Worm (Caenorhabditis elegans): Measurements from ENCODE around the gene Y11D7A.9.

DNA sequence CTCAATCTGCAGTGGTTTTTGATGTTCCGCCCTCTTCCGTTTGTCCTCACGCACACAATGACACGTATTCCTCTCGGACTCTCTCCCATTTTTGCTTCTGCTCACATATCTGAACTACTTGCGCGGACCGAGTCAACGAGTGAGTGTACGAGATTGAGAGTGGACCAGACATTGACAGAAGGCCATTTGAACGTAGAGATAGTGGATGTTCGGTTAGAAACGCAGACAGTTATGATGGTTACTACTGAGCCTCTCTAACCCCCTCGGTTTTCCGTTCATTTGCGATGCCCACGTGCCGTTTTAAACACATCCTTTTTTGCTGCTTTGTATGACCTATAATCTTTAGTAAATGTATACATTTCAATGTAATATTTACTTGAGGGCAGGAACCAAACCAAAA lies 39.5 kb downstream of the Y11D7A.9 start:
- TF ChIP-seq ceh-45 (GFP tag; IDR thresholded peaks at IDR 0.05) (no peak), rnt-1 (tag; optimal IDR thresholded peaks at IDR 0.05) (no peak), pros-1 (tag; optimal IDR thresholded peaks at IDR 0.05) (no peak), pag-3 (tag; optimal IDR thresholded peaks at IDR 0.05; ENCODE audit: borderline replicate concordance) (no peak), ama-1 (optimal IDR thresholded peaks at IDR 0.05) (no peak), nfya-1 (tag; optimal IDR thresholded peaks at IDR 0.05) (peak; percentile 37), ceh-22 (tag; optimal IDR thresholded peaks at IDR 0.05) (no peak), unc-3 (GFP tag; conservative IDR thresholded peaks at IDR 0.05) (no peak), unc-3 (tag; optimal IDR thresholded peaks at IDR 0.05) (no peak), lin-11 (tag; optimal IDR thresholded peaks at IDR 0.05) (no peak), che-1 (tag; optimal IDR thresholded peaks at IDR 0.05) (no peak), npax-4 (tag; optimal IDR thresholded peaks at IDR 0.05) (no peak), fax-1 (tag; optimal IDR thresholded peaks at IDR 0.05) (no peak), ceh-30 (tag; optimal IDR thresholded peaks at IDR 0.05) (no peak)
